Worm (Caenorhabditis elegans): Measurements from ENCODE around the gene K02D10.4.

Gene K02D10.4

DNA sequence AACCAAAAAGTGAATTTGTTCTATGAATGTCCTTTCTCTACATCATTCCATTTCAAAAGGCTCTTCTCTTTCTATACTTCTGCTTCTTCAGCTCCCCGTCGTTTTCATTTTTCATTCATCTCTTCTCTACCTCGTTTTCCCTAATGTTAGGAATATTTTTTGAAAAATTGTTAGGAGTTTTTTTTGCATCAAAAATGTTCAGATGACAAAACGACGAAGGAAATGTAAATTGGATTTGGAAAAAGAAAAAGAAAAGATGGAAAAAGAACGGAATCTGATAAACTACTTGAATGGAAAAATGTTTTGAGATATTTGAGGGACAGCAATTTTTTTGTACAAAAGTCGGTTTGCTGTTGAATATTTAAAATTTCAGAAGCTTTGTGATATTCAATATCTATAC is 35.0 kb downstream of the K02D10.4 start:
- TF ChIP-seq unc-62 (GFP tag; optimal IDR thresholded peaks at IDR 0.05) (no peak), F13H6.1 (tag; optimal IDR thresholded peaks at IDR 0.05) (no peak), nhr-129 (tag; optimal IDR thresholded peaks at IDR 0.05) (no peak), Y55F3AM.14 (GFP tag; optimal IDR thresholded peaks at IDR 0.05) (no peak), lin-11 (tag; optimal IDR thresholded peaks at IDR 0.05) (no peak), nhr-77 (tag; optimal IDR thresholded peaks at IDR 0.05) (no peak), nhr-12 (tag; optimal IDR thresholded peaks at IDR 0.05) (no peak), zag-1 (tag; optimal IDR thresholded peaks at IDR 0.05) (no peak), gmeb-1 (tag; optimal IDR thresholded peaks at IDR 0.05) (no peak), sem-4 (tag; optimal IDR thresholded peaks at IDR 0.05) (no peak), nhr-237 (tag; optimal IDR thresholded peaks at IDR 0.05) (no peak), lin-39 (tag; optimal IDR thresholded peaks at IDR 0.05) (no peak), mbf-1 (tag; optimal IDR thresholded peaks at IDR 0.05) (no peak), lsy-2 (tag; optimal IDR thresholded peaks at IDR 0.05) (no peak), peb-1 (tag; optimal IDR thresholded peaks at IDR 0.05) (no peak), elt-1 (tag; optimal IDR thresholded peaks at IDR 0.05) (no peak), ZK546.5 (tag; optimal IDR thresholded peaks at IDR 0.05) (no peak), ceh-82 (tag; optimal IDR thresholded peaks at IDR 0.05) (no peak)

DNA sequence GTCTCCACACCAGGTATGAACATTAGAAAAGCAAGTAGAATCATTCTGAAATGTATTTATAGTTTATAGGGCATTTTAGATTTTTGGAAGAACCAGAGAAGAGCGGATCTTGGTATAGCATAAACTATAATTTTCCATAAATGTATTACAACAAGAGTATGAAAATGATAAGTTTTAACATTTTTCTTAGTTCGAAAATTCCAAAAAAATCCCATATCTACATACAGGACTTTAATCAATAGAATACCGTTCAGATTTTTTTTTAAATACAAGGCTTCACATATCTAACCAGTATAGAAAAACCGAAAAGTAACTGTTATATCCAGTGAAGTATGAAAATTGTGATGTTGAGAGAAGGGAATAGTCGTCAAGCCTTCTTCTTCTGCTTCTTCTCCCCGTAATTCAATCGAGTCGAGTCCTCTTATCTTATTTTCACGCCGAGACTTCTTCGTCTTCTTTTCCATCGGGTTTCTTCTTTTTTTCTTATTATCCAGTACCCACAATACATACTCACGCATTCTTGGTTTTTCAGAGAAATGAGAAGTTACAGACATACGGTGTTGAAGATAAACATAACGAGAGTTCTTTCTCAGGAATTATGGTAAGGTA is 35.9 kb downstream of the K02D10.4 start, which contains the start of gene ZK370.6:
ZK370.6 (minus strand) TSS at position 51 of the 609 bp plus-strand sequence.
- no peak for TF ChIP-seq nhr-11 (tag; optimal IDR thresholded peaks at IDR 0.05)
- no peak for TF ChIP-seq fos-1 (tag; optimal IDR thresholded peaks at IDR 0.05)
- no peak for TF ChIP-seq ztf-4 (tag; optimal IDR thresholded peaks at IDR 0.05)
- no peak for TF ChIP-seq Y55F3AM.14 (GFP tag; optimal IDR thresholded peaks at IDR 0.05)
- TF ChIP-seq skn-1 (tag; optimal IDR thresholded peaks at IDR 0.05), result no peak
- no peak for TF ChIP-seq mdl-1 (tag; optimal IDR thresholded peaks at IDR 0.05)
- no peak for TF ChIP-seq lin-11 (tag; optimal IDR thresholded peaks at IDR 0.05)
- TF ChIP-seq R02D3.7 (tag; optimal IDR thresholded peaks at IDR 0.05), result no peak
- no peak for TF ChIP-seq nhr-10 (tag; optimal IDR thresholded peaks at IDR 0.05)
- TF ChIP-seq C34F6.9 (tag; optimal IDR thresholded peaks at IDR 0.05), result no peak
- no peak for TF ChIP-seq sma-3 (GFP tag; optimal IDR thresholded peaks at IDR 0.05)
- TF ChIP-seq gmeb-1 (tag; optimal IDR thresholded peaks at IDR 0.05), result no peak
- TF ChIP-seq egl-27 (tag; optimal IDR thresholded peaks at IDR 0.05), result no peak
- TF ChIP-seq nhr-237 (tag; optimal IDR thresholded peaks at IDR 0.05), result no peak

DNA sequence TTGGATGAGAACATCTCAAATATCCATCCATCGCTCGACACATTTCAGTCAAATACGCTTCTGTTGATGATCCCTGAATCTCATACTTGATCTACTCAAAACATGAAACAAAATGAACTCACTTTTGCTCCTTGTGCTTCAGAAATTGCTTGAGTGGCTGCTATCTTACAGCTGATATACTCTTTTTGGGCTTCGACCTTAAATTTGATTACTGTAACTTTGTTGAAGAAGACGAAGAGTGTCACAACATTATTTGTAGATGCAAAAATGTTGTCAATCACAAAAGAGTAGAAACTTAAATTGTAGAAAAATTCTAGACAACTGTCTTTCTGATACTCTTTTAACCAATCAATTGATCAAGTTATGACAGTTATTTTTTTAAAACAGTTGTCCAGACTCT is 37.2 kb downstream of the K02D10.4 start:
- TF ChIP-seq snpc-4 (tag; optimal IDR thresholded peaks at IDR 0.05) (no peak), sma-3 (GFP tag; optimal IDR thresholded peaks at IDR 0.05) (no peak), nhr-23 (tag; optimal IDR thresholded peaks at IDR 0.05) (no peak), fos-1 (tag; optimal IDR thresholded peaks at IDR 0.05) (no peak), lin-11 (tag; optimal IDR thresholded peaks at IDR 0.05) (no peak), nhr-21 (tag; optimal IDR thresholded peaks at IDR 0.05) (no peak), ama-1 (optimal IDR thresholded peaks at IDR 0.05) (no peak)

DNA sequence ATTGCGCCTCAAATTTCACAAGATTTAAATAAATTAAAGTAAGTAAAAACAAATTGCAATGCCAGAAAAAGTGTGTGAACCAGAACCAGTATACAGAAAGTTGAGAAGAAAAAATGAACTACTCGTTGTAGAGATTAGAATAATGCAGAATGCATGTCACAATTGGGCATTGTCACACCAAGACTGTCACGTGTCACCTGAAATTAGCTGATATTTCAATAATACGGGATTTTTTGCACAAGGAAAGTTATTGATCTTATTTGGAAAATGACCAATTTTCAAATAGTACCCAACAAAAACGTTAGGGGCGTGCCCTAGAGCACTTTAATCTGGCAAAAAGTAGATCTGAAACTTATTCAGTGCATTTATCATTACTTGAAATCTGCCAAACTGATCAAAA is 37.9 kb downstream of the K02D10.4 start:
- TF ChIP-seq C34F6.9 (tag; optimal IDR thresholded peaks at IDR 0.05) (no peak), nhr-77 (tag; optimal IDR thresholded peaks at IDR 0.05) (no peak), unc-62 (GFP tag; optimal IDR thresholded peaks at IDR 0.05) (no peak), elt-3 (tag; optimal IDR thresholded peaks at IDR 0.05) (no peak), nhr-6 (tag; optimal IDR thresholded peaks at IDR 0.05) (no peak), nhr-11 (tag; optimal IDR thresholded peaks at IDR 0.05) (no peak), sem-4 (tag; optimal IDR thresholded peaks at IDR 0.05) (no peak), ztf-1 (GFP tag; conservative IDR thresholded peaks at IDR 0.05) (no peak), peb-1 (tag; optimal IDR thresholded peaks at IDR 0.05) (no peak), mab-5 (tag; optimal IDR thresholded peaks at IDR 0.05) (no peak), ama-1 (optimal IDR thresholded peaks at IDR 0.05) (no peak), zag-1 (tag; optimal IDR thresholded peaks at IDR 0.05) (no peak), elt-1 (tag; optimal IDR thresholded peaks at IDR 0.05) (no peak), ztf-4 (tag; optimal IDR thresholded peaks at IDR 0.05) (no peak), unc-39 (tag; optimal IDR thresholded peaks at IDR 0.05) (no peak), Y55F3AM.14 (GFP tag; optimal IDR thresholded peaks at IDR 0.05) (no peak), fos-1 (tag; optimal IDR thresholded peaks at IDR 0.05) (no peak), nhr-237 (tag; optimal IDR thresholded peaks at IDR 0.05) (no peak), gmeb-1 (tag; optimal IDR thresholded peaks at IDR 0.05) (no peak), lsy-2 (tag; optimal IDR thresholded peaks at IDR 0.05) (no peak)
